Worm (Caenorhabditis elegans) whole organism, L4 larva: Measurements from ENCODE around the gene cnnm-3.

Source experiments
- F10B5.3 ChIP-seq: sonication (generic microtip); optimal IDR thresholded peaks from 2 replicates; lab custom pipeline; 2016; ENCODE audit warnings: mild to moderate bottlenecking, missing genetic modification characterization, missing compliant biosample characterization
- F37D6.2 ChIP-seq: sonication (generic microtip); optimal IDR thresholded peaks from 2 replicates; lab custom pipeline; 2016; ENCODE audit warnings: mild to moderate bottlenecking, missing genetic modification characterization, missing compliant biosample characterization
- F49E8.2 ChIP-seq: sonication (generic microtip); optimal IDR thresholded peaks from 2 replicates; lab custom pipeline; 2016; ENCODE audit warnings: missing compliant biosample characterization, mild to moderate bottlenecking, missing genetic modification characterization, borderline replicate concordance
- T20F7.1 ChIP-seq: fragments of 200-800 bp; sonication (Bioruptor generic); optimal IDR thresholded peaks from 2 replicates; lab custom pipeline; 2018; ENCODE audit warnings: mild to moderate bottlenecking, missing genetic modification characterization, missing compliant biosample characterization
- T26A8.4 ChIP-seq: fragments of 200-800 bp; sonication (Bioruptor generic); IDR thresholded peaks from 2 replicates; pipeline ENCODE4 v1.3.6; 2022; ENCODE audit warnings: missing genetic modification characterization, missing compliant biosample characterization
- Y48G9A.11 ChIP-seq: fragments of 200-800 bp; sonication (Bioruptor generic); IDR thresholded peaks from 2 replicates; pipeline ENCODE4 v1.3.6; 2022; ENCODE audit warnings: missing genetic modification reagents, missing genetic modification characterization, missing compliant biosample characterization
- ZK337.2 ChIP-seq: fragments of 200-800 bp; sonication (Bioruptor generic); IDR thresholded peaks from 2 replicates; pipeline ENCODE4 v1.3.6; 2022; ENCODE audit warnings: missing genetic modification reagents, missing genetic modification characterization, missing compliant biosample characterization
- ZK546.5 ChIP-seq, 2 experiments: sonication (generic microtip); optimal IDR thresholded peaks; 2 replicates each; lab custom pipeline; 2017; ENCODE audit warnings: missing biosample characterization in 2 of 2, missing genetic modification characterization in 2 of 2
- attf-4 ChIP-seq: sonication (generic microtip); optimal IDR thresholded peaks from 3 replicates; lab custom pipeline; 2017; ENCODE audit warnings: missing biosample characterization, missing genetic modification characterization
- ceh-20 ChIP-seq: fragments of 200-800 bp; sonication (Bioruptor generic); IDR thresholded peaks from 2 replicates; pipeline ENCODE4 v1.3.6; 2022; ENCODE audit warnings: missing genetic modification reagents, missing genetic modification characterization, missing compliant biosample characterization
- ceh-32 ChIP-seq: sonication (generic microtip); optimal IDR thresholded peaks from 2 replicates; lab custom pipeline; 2016; ENCODE audit warnings: mild to moderate bottlenecking, missing genetic modification characterization, missing compliant biosample characterization; ENCODE audit not compliant: poor library complexity
- ceh-82 ChIP-seq: sonication (generic microtip); optimal IDR thresholded peaks from 2 replicates; lab custom pipeline; 2017; ENCODE audit warnings: missing biosample characterization, missing genetic modification characterization
- daf-8 ChIP-seq: fragments of 200-800 bp; sonication (Bioruptor generic); IDR thresholded peaks from 2 replicates; pipeline ENCODE4 v1.3.6; 2022; ENCODE audit warnings: missing genetic modification characterization, missing compliant biosample characterization
- dmd-8 ChIP-seq: fragments of 200-800 bp; sonication (Bioruptor generic); IDR thresholded peaks from 2 replicates; pipeline ENCODE4 v1.3.6; 2022; ENCODE audit warnings: missing genetic modification characterization, missing compliant biosample characterization
- dmd-9 ChIP-seq: fragments of 200-800 bp; sonication (Bioruptor generic); IDR thresholded peaks from 2 replicates; pipeline ENCODE4 v1.3.6; 2022; ENCODE audit warnings: missing genetic modification reagents, missing genetic modification characterization, missing compliant biosample characterization
- dpl-1 ChIP-seq: fragments of 150-350 bp; optimal IDR thresholded peaks from 2 replicates; lab custom pipeline; 2014; ENCODE audit warnings: missing biosample characterization, missing genetic modification reagents, missing genetic modification characterization
- duxl-1 ChIP-seq: sonication (generic microtip); optimal IDR thresholded peaks from 2 replicates; lab custom pipeline; 2016; ENCODE audit warnings: mild to moderate bottlenecking, missing genetic modification characterization, moderate library complexity, missing compliant biosample characterization; ENCODE audit not compliant: poor library complexity
- egl-27 ChIP-seq: sonication (generic microtip); optimal IDR thresholded peaks from 3 replicates; lab custom pipeline; 2017; ENCODE audit warnings: missing biosample characterization, missing genetic modification reagents, missing genetic modification characterization
- fkh-10 ChIP-seq: fragments of 150-350 bp; optimal IDR thresholded peaks from 2 replicates; lab custom pipeline; 2014; ENCODE audit warnings: missing biosample characterization, missing genetic modification reagents, missing genetic modification characterization
- hmg-1.1 ChIP-seq: fragments of 200-800 bp; sonication (Bioruptor generic); IDR thresholded peaks from 2 replicates; pipeline ENCODE4 v1.3.6; 2022; ENCODE audit warnings: missing genetic modification reagents, missing genetic modification characterization, missing compliant biosample characterization
- lin-15B ChIP-seq: fragments of 150-350 bp; sonication (generic microtip); optimal IDR thresholded peaks from 3 replicates; lab custom pipeline; 2014; ENCODE audit warnings: missing biosample characterization, missing genetic modification characterization
- lsy-2 ChIP-seq, 2 experiments: fragments of 150-350 bp in 1 of 2; sonication (generic microtip) in 1 of 2; optimal IDR thresholded peaks; 2 replicates each; lab custom pipeline; 2014 to 2017; ENCODE audit warnings: missing biosample characterization in 2 of 2, missing genetic modification characterization in 2 of 2
- mdl-1 ChIP-seq, 2 experiments: fragments of 150-350 bp in 1 of 2; sonication (generic microtip) in 1 of 2; optimal IDR thresholded peaks; 2 replicates each; lab custom pipeline; 2014 to 2017; ENCODE audit warnings: missing biosample characterization in 2 of 2, missing genetic modification characterization in 2 of 2
- mdt-29 ChIP-seq: fragments of 200-800 bp; sonication (Bioruptor generic); IDR thresholded peaks from 2 replicates; pipeline ENCODE4 v1.3.6; 2022; ENCODE audit warnings: missing genetic modification reagents, missing genetic modification characterization, missing compliant biosample characterization
- mep-1 ChIP-seq: fragments of 150-350 bp; sonication (generic microtip); optimal IDR thresholded peaks from 3 replicates; lab custom pipeline; 2014; ENCODE audit warnings: missing biosample characterization, missing genetic modification characterization
- mxl-2 ChIP-seq: fragments of 200-800 bp; sonication (Bioruptor generic); conservative IDR thresholded peaks from 2 replicates; pipeline ENCODE4 v1.3.6; 2022; ENCODE audit warnings: missing genetic modification reagents, missing genetic modification characterization, missing compliant biosample characterization
- nhr-10 ChIP-seq: fragments of 150-350 bp; optimal IDR thresholded peaks from 2 replicates; lab custom pipeline; 2014; ENCODE audit warnings: missing biosample characterization, missing genetic modification characterization
- nhr-102 ChIP-seq: sonication (generic microtip); optimal IDR thresholded peaks from 2 replicates; lab custom pipeline; 2016; ENCODE audit warnings: mild to moderate bottlenecking, missing genetic modification characterization, moderate library complexity, missing compliant biosample characterization
- nhr-11 ChIP-seq: fragments of 150-350 bp; optimal IDR thresholded peaks from 2 replicates; lab custom pipeline; 2014; ENCODE audit warnings: missing biosample characterization, missing genetic modification characterization
- nhr-111 ChIP-seq: fragments of 200-800 bp; sonication (Bioruptor generic); optimal IDR thresholded peaks from 2 replicates; lab custom pipeline; 2018; ENCODE audit warnings: mild to moderate bottlenecking, missing genetic modification characterization, missing compliant biosample characterization
- nhr-28 ChIP-seq: fragments of 150-350 bp; optimal IDR thresholded peaks from 2 replicates; lab custom pipeline; 2014; ENCODE audit warnings: missing biosample characterization, missing genetic modification characterization
- nhr-42 ChIP-seq: fragments of 200-800 bp; sonication (Bioruptor generic); IDR thresholded peaks from 2 replicates; pipeline ENCODE4 v1.3.6; 2022; ENCODE audit warnings: missing genetic modification characterization, missing compliant biosample characterization
- nhr-48 ChIP-seq: sonication (generic microtip); optimal IDR thresholded peaks from 2 replicates; lab custom pipeline; 2016; ENCODE audit warnings: mild to moderate bottlenecking, missing genetic modification characterization, missing compliant biosample characterization
- nhr-6 ChIP-seq: fragments of 150-350 bp; optimal IDR thresholded peaks from 2 replicates; lab custom pipeline; 2014; ENCODE audit warnings: missing biosample characterization, missing genetic modification characterization
- nhr-76 ChIP-seq: fragments of 150-350 bp; optimal IDR thresholded peaks from 2 replicates; lab custom pipeline; 2014; ENCODE audit warnings: missing biosample characterization, missing genetic modification characterization
- nhr-77 ChIP-seq: fragments of 150-350 bp; optimal IDR thresholded peaks from 2 replicates; lab custom pipeline; 2014; ENCODE audit warnings: missing biosample characterization, missing genetic modification characterization
- php-3 ChIP-seq: fragments of 200-800 bp; sonication (Bioruptor generic); IDR thresholded peaks from 2 replicates; pipeline ENCODE4 v1.3.6; 2022; ENCODE audit warnings: missing genetic modification reagents, missing genetic modification characterization, missing compliant biosample characterization
- pqm-1 ChIP-seq: sonication (generic microtip); optimal IDR thresholded peaks from 2 replicates; lab custom pipeline; 2017; ENCODE audit warnings: missing biosample characterization, missing genetic modification characterization
- saeg-2 ChIP-seq: fragments of 200-800 bp; sonication (Bioruptor generic); IDR thresholded peaks from 2 replicates; pipeline ENCODE4 v1.3.6; 2022; ENCODE audit warnings: missing genetic modification reagents, missing genetic modification characterization, missing compliant biosample characterization
- sdz-12 ChIP-seq: fragments of 200-800 bp; sonication (Bioruptor generic); optimal IDR thresholded peaks from 2 replicates; lab custom pipeline; 2018; ENCODE audit warnings: mild to moderate bottlenecking, missing genetic modification characterization, missing compliant biosample characterization
- snpc-1.2 ChIP-seq: fragments of 200-800 bp; sonication (Bioruptor generic); IDR thresholded peaks from 2 replicates; pipeline ENCODE4 v1.3.6; 2022; ENCODE audit warnings: missing genetic modification reagents, missing genetic modification characterization, missing compliant biosample characterization
- tag-97 ChIP-seq: fragments of 200-800 bp; sonication (Bioruptor generic); IDR thresholded peaks from 2 replicates; pipeline ENCODE4 v1.3.6; 2022; ENCODE audit warnings: missing genetic modification characterization, missing compliant biosample characterization
- unc-39 ChIP-seq: sonication (generic microtip); optimal IDR thresholded peaks from 2 replicates; lab custom pipeline; 2017; ENCODE audit warnings: missing biosample characterization, missing genetic modification characterization
- unc-62 ChIP-seq, 3 experiments: fragments of 150-350 bp in 1 of 3; sonication (generic microtip); optimal IDR thresholded peaks in 2 of 3; peaks in 1 of 3; 1 replicate in 1 of 3; 2 replicates in 2 of 3; lab custom pipeline; 2014 to 2017; ENCODE audit warnings: missing biosample characterization in 3 of 3, missing genetic modification characterization in 3 of 3, missing genetic modification reagents in 3 of 3, missing genotype in 1 of 3
- vab-7 ChIP-seq: fragments of 200-800 bp; sonication (Bioruptor generic); IDR thresholded peaks from 2 replicates; pipeline ENCODE4 v1.3.6; 2022; ENCODE audit warnings: missing genetic modification reagents, missing genetic modification characterization, missing compliant biosample characterization
- zfp-3 ChIP-seq: fragments of 200-800 bp; sonication (Bioruptor generic); conservative IDR thresholded peaks from 2 replicates; pipeline ENCODE4 v1.3.6; 2022; ENCODE audit warnings: missing genetic modification reagents, missing genetic modification characterization, missing compliant biosample characterization
- zip-2 ChIP-seq: fragments of 150-350 bp; optimal IDR thresholded peaks from 2 replicates; lab custom pipeline; 2014; ENCODE audit warnings: missing biosample characterization, missing genetic modification characterization
- ztf-11 ChIP-seq: fragments of 150-350 bp; optimal IDR thresholded peaks from 2 replicates; lab custom pipeline; 2014; ENCODE audit warnings: missing biosample characterization, missing genetic modification characterization

cnnm-3 gene

ce11 chrX:3089894-3090414, 44.3 kb upstream of the cnnm-3 start (continued):
- TF ChIP-seq dmd-8 (no peak), egl-27 (tag; lab: Kevin White, UChicago) (no peak), dmd-9 (GFP tag; lab: Robert Waterston, UW) (no peak), lin-15B (tag; lab: Kevin White, UChicago) (no peak), saeg-2 (GFP tag; lab: Robert Waterston, UW) (no peak), snpc-1.2 (GFP tag; lab: Robert Waterston, UW) (no peak), duxl-1 (tag; lab: Kevin White, UChicago) (no peak)

ce11 chrX:3089423-3089822, 43.8 kb upstream of the cnnm-3 start, which contains the start of gene pccb-1:
Gene pccb-1, plus strand, starts transcription at chrX:3089549.
- TF ChIP-seq unc-39, result no peak
- TF ChIP-seq sdz-12 (GFP tag; lab: Kevin White, UChicago), result no peak
- TF ChIP-seq ZK546.5 (tag; optimal IDR thresholded peaks at IDR 0.05; lab: Kevin White, UChicago), result no peak
- no peak for TF ChIP-seq ztf-11 (tag; lab: Kevin White, UChicago)
- TF ChIP-seq saeg-2 (GFP tag; lab: Robert Waterston, UW), result no peak
- no peak for TF ChIP-seq lsy-2 (tag; optimal IDR thresholded peaks at IDR 0.05; lab: Kevin White, UChicago)
- TF ChIP-seq hmg-1.1 (GFP tag; lab: Robert Waterston, UW), result no peak
- TF ChIP-seq vab-7 (GFP tag; lab: Robert Waterston, UW), result no peak
- TF ChIP-seq ceh-20 (GFP tag; lab: Robert Waterston, UW), result no peak
- no peak for TF ChIP-seq pqm-1 (tag; lab: Kevin White, UChicago)
- TF ChIP-seq mep-1 (tag; lab: Kevin White, UChicago), result no peak
- no peak for TF ChIP-seq php-3

ce11 chrX:3087647-3088046, 42.0 kb upstream of the cnnm-3 start:
- TF ChIP-seq php-3 (no peak), nhr-111 (GFP tag; lab: Kevin White, UChicago) (no peak), nhr-42 (no peak), mdl-1 (tag; optimal IDR thresholded peaks at IDR 0.05; lab: Kevin White, UChicago) (no peak), nhr-11 (no peak), zfp-3 (GFP tag; lab: Robert Waterston, UW) (no peak), vab-7 (GFP tag; lab: Robert Waterston, UW) (no peak), nhr-28 (tag; lab: Kevin White, UChicago) (no peak), F37D6.2 (no peak), fkh-10 (GFP tag; lab: Kevin White, UChicago) (no peak), mxl-2 (GFP tag; lab: Robert Waterston, UW) (no peak), dpl-1 (GFP tag; lab: Kevin White, UChicago) (no peak), nhr-76 (tag; lab: Kevin White, UChicago) (no peak), daf-8 (GFP tag; lab: Robert Waterston, UW) (no peak), attf-4 (tag; lab: Kevin White, UChicago) (no peak), unc-62 (GFP tag; optimal IDR thresholded peaks at IDR 0.05 in 1 of 2; lab: Kevin White, UChicago) (no peak), unc-62 (tag; optimal IDR thresholded peaks at IDR 0.05; lab: Kevin White, UChicago) (no peak), ceh-82 (tag; lab: Kevin White, UChicago) (no peak), T20F7.1 (GFP tag; lab: Kevin White, UChicago) (no peak), nhr-48 (tag; lab: Kevin White, UChicago) (no peak), F49E8.2 (tag; lab: Kevin White, UChicago) (no peak)

ce11 chrX:3087245-3087644, 41.6 kb upstream of the cnnm-3 start, which contains the start of gene F52E4.5:
Gene F52E4.5, minus strand, starts transcription at chrX:3087345.
- TF ChIP-seq Y48G9A.11 (no peak), nhr-77 (tag; lab: Kevin White, UChicago) (no peak), F10B5.3 (tag; lab: Kevin White, UChicago) (no peak), ZK337.2 (GFP tag; lab: Robert Waterston, UW) (no peak), lin-15B (tag; lab: Kevin White, UChicago) (no peak), tag-97 (GFP tag; lab: Robert Waterston, UW) (no peak), attf-4 (tag; lab: Kevin White, UChicago) (no peak), nhr-10 (tag; lab: Kevin White, UChicago) (no peak), nhr-6 (tag; lab: Kevin White, UChicago) (no peak), nhr-102 (tag; lab: Kevin White, UChicago) (no peak), zip-2 (tag; lab: Kevin White, UChicago) (no peak), ceh-32 (no peak), F49E8.2 (tag; lab: Kevin White, UChicago) (no peak), mdt-29 (GFP tag; lab: Robert Waterston, UW) (no peak), T26A8.4 (GFP tag; lab: Robert Waterston, UW) (no peak)
